Worm (Caenorhabditis elegans): ENCODE data around the gene C06C3.3.

- no peak for TF ChIP-seq zfp-3 (GFP tag; conservative IDR thresholded peaks at IDR 0.05)
- no peak for TF ChIP-seq R02D3.7 (tag; optimal IDR thresholded peaks at IDR 0.05)
- TF ChIP-seq attf-4 (tag; optimal IDR thresholded peaks at IDR 0.05) = no peak
- no peak for TF ChIP-seq zfp-2 (tag; optimal IDR thresholded peaks at IDR 0.05)
- no peak for TF ChIP-seq fos-1 (tag; optimal IDR thresholded peaks at IDR 0.05)
- TF ChIP-seq zip-11 (GFP tag; IDR thresholded peaks at IDR 0.05) = no peak
- no peak for TF ChIP-seq skn-1 (tag; optimal IDR thresholded peaks at IDR 0.05)
- no peak for TF ChIP-seq hlh-30 (tag; optimal IDR thresholded peaks at IDR 0.05; ENCODE audit: insufficient read depth)
- no peak for TF ChIP-seq nhr-237 (tag; optimal IDR thresholded peaks at IDR 0.05)
- TF ChIP-seq ceh-28 (tag; optimal IDR thresholded peaks at IDR 0.05) = no peak
These were observed 45.8 kb upstream of the C06C3.3 start, which contains the start of the genes M176.4 and M176.16 for ce11 chrII:9418065-9418567.
